Fruit fly (Drosophila melanogaster) whole organism: ENCODE measurements around the gene Nedd4.

Source experiments
- CG8478 ChIP-seq: fragments of >200 bp; optimal IDR thresholded peaks from 2 replicates; lab custom pipeline; 2018; ENCODE audit warnings: inconsistent platforms
- Dll ChIP-seq: fragments of >200 bp; optimal IDR thresholded peaks from 2 replicates; lab custom pipeline; 2017
- EcR ChIP-seq, 2 experiments: fragments of >200 bp; optimal IDR thresholded peaks; 2 replicates each; lab custom pipeline; 2017; ENCODE audit warnings: missing biosample characterization in 2 of 2, missing genetic modification characterization in 2 of 2, missing genetic modification reagents in 2 of 2
- pan ChIP-seq: fragments of >200 bp; optimal IDR thresholded peaks from 2 replicates; lab custom pipeline; 2017
- psq ChIP-seq: fragments of >200 bp; optimal IDR thresholded peaks from 2 replicates; lab custom pipeline; 2017
- usp ChIP-seq: fragments of >200 bp; optimal IDR thresholded peaks from 2 replicates; lab custom pipeline; 2017; ENCODE audit warnings: missing biosample characterization, missing genetic modification characterization, mixed read lengths

dm6 chr3L:17513492-17513891 is 16.4 kb upstream of the Nedd4 start:
- TF ChIP-seq CG8478 (lab: Kevin White, UChicago) (no peak), psq (no peak), usp (GFP tag; lab: Kevin White, UChicago) (no peak), Dll (lab: Kevin White, UChicago) (no peak), pan (lab: Kevin White, UChicago) (no peak), EcR (GFP tag; optimal IDR thresholded peaks at IDR 0.05; lab: Kevin White, UChicago) (no peak)
